Worm (Caenorhabditis elegans): Measurements from ENCODE around the gene D2045.5.

- peak; percentile 71 for TF ChIP-seq blmp-1 (tag; optimal IDR thresholded peaks at IDR 0.05)
- TF ChIP-seq ama-1 (optimal IDR thresholded peaks at IDR 0.05): no peak
- TF ChIP-seq lin-39 (tag; optimal IDR thresholded peaks at IDR 0.05): no peak
- TF ChIP-seq skn-1 (tag; optimal IDR thresholded peaks at IDR 0.05): no peak
- no peak for TF ChIP-seq ztf-4 (tag; optimal IDR thresholded peaks at IDR 0.05)
- TF ChIP-seq egl-27 (tag; optimal IDR thresholded peaks at IDR 0.05): no peak
- TF ChIP-seq unc-62 (GFP tag; optimal IDR thresholded peaks at IDR 0.05): no peak
Observed at ce11 chrIII:10462935-10463548, 6.4 kb downstream of the D2045.5 start.

All from whole organism, L1 larva.